Worm (Caenorhabditis elegans) whole organism, L4 larva: ENCODE results near the gene eri-9.

Experiments
- D1046.2 ChIP-seq: fragments of 200-800 bp; sonication (Bioruptor generic); IDR thresholded peaks from 2 replicates; pipeline ENCODE4 v1.3.6; 2022; ENCODE audit warnings: missing genetic modification characterization, missing compliant biosample characterization
- F37D6.2 ChIP-seq: sonication (generic microtip); optimal IDR thresholded peaks from 2 replicates; lab custom pipeline; 2016; ENCODE audit warnings: mild to moderate bottlenecking, missing genetic modification characterization, missing compliant biosample characterization
- F44E2.7 ChIP-seq: fragments of 200-800 bp; sonication (Bioruptor generic); IDR thresholded peaks from 2 replicates; pipeline ENCODE4 v2.1.2; 2022; ENCODE audit warnings: missing genetic modification characterization, missing compliant biosample characterization
- T20F7.1 ChIP-seq: fragments of 200-800 bp; sonication (Bioruptor generic); optimal IDR thresholded peaks from 2 replicates; lab custom pipeline; 2018; ENCODE audit warnings: mild to moderate bottlenecking, missing genetic modification characterization, missing compliant biosample characterization
- T26A8.4 ChIP-seq: fragments of 200-800 bp; sonication (Bioruptor generic); IDR thresholded peaks from 2 replicates; pipeline ENCODE4 v1.3.6; 2022; ENCODE audit warnings: missing genetic modification characterization, missing compliant biosample characterization
- Y105C5A.15 ChIP-seq: fragments of 200-800 bp; sonication (Bioruptor generic); IDR thresholded peaks from 2 replicates; pipeline ENCODE4 v1.3.6; 2022; ENCODE audit warnings: missing genetic modification characterization, missing compliant biosample characterization
- ZK337.2 ChIP-seq: fragments of 200-800 bp; sonication (Bioruptor generic); IDR thresholded peaks from 2 replicates; pipeline ENCODE4 v1.3.6; 2022; ENCODE audit warnings: missing genetic modification reagents, missing genetic modification characterization, missing compliant biosample characterization
- ZK546.5 ChIP-seq, 2 experiments: sonication (generic microtip); optimal IDR thresholded peaks; 2 replicates each; lab custom pipeline; 2017; ENCODE audit warnings: missing biosample characterization in 2 of 2, missing genetic modification characterization in 2 of 2
- aly-2 ChIP-seq: sonication (generic microtip); optimal IDR thresholded peaks from 2 replicates; lab custom pipeline; 2018; ENCODE audit warnings: missing biosample characterization, missing genetic modification characterization
- arid-1 ChIP-seq: fragments of 200-800 bp; sonication (Bioruptor generic); conservative IDR thresholded peaks from 2 replicates; pipeline ENCODE4 v1.3.6; 2022; ENCODE audit warnings: missing genetic modification reagents, missing genetic modification characterization, missing compliant biosample characterization
- ceh-28 ChIP-seq: fragments of 150-350 bp; optimal IDR thresholded peaks from 2 replicates; lab custom pipeline; 2014; ENCODE audit warnings: missing biosample characterization, missing genetic modification reagents, missing genetic modification characterization
- ceh-44 ChIP-seq: fragments of 200-800 bp; sonication (Bioruptor generic); IDR thresholded peaks from 2 replicates; pipeline ENCODE4 v1.3.6; 2022; ENCODE audit warnings: missing genetic modification reagents, missing genetic modification characterization, missing compliant biosample characterization
- cey-2 ChIP-seq: sonication (generic microtip); optimal IDR thresholded peaks from 3 replicates; lab custom pipeline; 2017; ENCODE audit warnings: missing genetic modification characterization, mild to moderate bottlenecking, missing compliant biosample characterization, antibody characterized with exemption, borderline replicate concordance; ENCODE audit not compliant: insufficient read depth
- ctbp-1 ChIP-seq: fragments of 200-800 bp; sonication (Bioruptor generic); IDR thresholded peaks from 2 replicates; pipeline ENCODE4 v1.3.6; 2022; ENCODE audit warnings: missing genetic modification reagents, missing genetic modification characterization, missing compliant biosample characterization
- daf-12 ChIP-seq: fragments of 150-350 bp; optimal IDR thresholded peaks from 2 replicates; lab custom pipeline; 2014; ENCODE audit warnings: missing biosample characterization, missing genetic modification reagents, missing genetic modification characterization
- daf-16 ChIP-seq, 3 experiments: sonication (generic microtip); optimal IDR thresholded peaks; 2 replicates each; lab custom pipeline; 2016 to 2017; ENCODE audit warnings: missing genetic modification characterization in 3 of 3, missing genetic modification reagents in 3 of 3, mild to moderate bottlenecking in 2 of 3, missing compliant biosample characterization in 2 of 3, missing biosample characterization in 1 of 3, moderate library complexity in 1 of 3
- daf-8 ChIP-seq: fragments of 200-800 bp; sonication (Bioruptor generic); IDR thresholded peaks from 2 replicates; pipeline ENCODE4 v1.3.6; 2022; ENCODE audit warnings: missing genetic modification characterization, missing compliant biosample characterization
- dmd-6 ChIP-seq: fragments of 200-800 bp; sonication (Bioruptor generic); IDR thresholded peaks from 2 replicates; pipeline ENCODE4 v1.3.6; 2022; ENCODE audit warnings: missing genetic modification reagents, missing genetic modification characterization, missing compliant biosample characterization
- dmd-8 ChIP-seq: fragments of 200-800 bp; sonication (Bioruptor generic); IDR thresholded peaks from 2 replicates; pipeline ENCODE4 v1.3.6; 2022; ENCODE audit warnings: missing genetic modification characterization, missing compliant biosample characterization
- dpl-1 ChIP-seq: fragments of 150-350 bp; optimal IDR thresholded peaks from 2 replicates; lab custom pipeline; 2014; ENCODE audit warnings: missing biosample characterization, missing genetic modification reagents, missing genetic modification characterization
- dve-1 ChIP-seq: sonication (generic microtip); optimal IDR thresholded peaks from 2 replicates; lab custom pipeline; 2017; ENCODE audit warnings: antibody characterized with exemption, mild to moderate bottlenecking, missing genetic modification characterization, missing compliant biosample characterization; ENCODE audit not compliant: insufficient read depth
- egl-43 ChIP-seq: fragments of 200-800 bp; sonication (Bioruptor generic); IDR thresholded peaks from 2 replicates; pipeline ENCODE4 v1.3.6; 2022; ENCODE audit warnings: missing genetic modification reagents, missing genetic modification characterization, missing compliant biosample characterization
- fkh-10 ChIP-seq: fragments of 150-350 bp; optimal IDR thresholded peaks from 2 replicates; lab custom pipeline; 2014; ENCODE audit warnings: missing biosample characterization, missing genetic modification reagents, missing genetic modification characterization
- gei-8 ChIP-seq: fragments of 200-800 bp; sonication (Bioruptor generic); optimal IDR thresholded peaks from 2 replicates; lab custom pipeline; 2018; ENCODE audit warnings: mild to moderate bottlenecking, missing genetic modification characterization, missing compliant biosample characterization
- hif-1 ChIP-seq, 2 experiments: sonication (generic microtip); optimal IDR thresholded peaks; 2 replicates each; lab custom pipeline; 2016 to 2017; ENCODE audit warnings: missing compliant biosample characterization in 2 of 2, missing genetic modification characterization in 2 of 2, missing genetic modification reagents in 2 of 2, missing genotype in 2 of 2, mild to moderate bottlenecking in 1 of 2
- hlh-11 ChIP-seq: fragments of 200-800 bp; sonication (Bioruptor generic); optimal IDR thresholded peaks from 2 replicates; lab custom pipeline; 2018; ENCODE audit warnings: mild to moderate bottlenecking, missing genetic modification characterization, missing compliant biosample characterization
- lin-13 ChIP-seq: fragments of 150-350 bp; optimal IDR thresholded peaks from 2 replicates; lab custom pipeline; 2014; ENCODE audit warnings: missing biosample characterization, missing genetic modification reagents, missing genetic modification characterization
- lin-15B ChIP-seq: fragments of 150-350 bp; sonication (generic microtip); optimal IDR thresholded peaks from 3 replicates; lab custom pipeline; 2014; ENCODE audit warnings: missing biosample characterization, missing genetic modification characterization
- lin-29 ChIP-seq: fragments of 200-800 bp; sonication (Bioruptor generic); IDR thresholded peaks from 2 replicates; pipeline ENCODE4 v1.3.6; 2022; ENCODE audit warnings: missing genetic modification reagents, missing genetic modification characterization, missing compliant biosample characterization
- lin-38 ChIP-seq: fragments of 200-800 bp; sonication (Bioruptor generic); IDR thresholded peaks from 2 replicates; pipeline ENCODE4 v1.3.6; 2022; ENCODE audit warnings: missing genetic modification reagents, missing genetic modification characterization, missing compliant biosample characterization
- lsy-2 ChIP-seq, 2 experiments: fragments of 150-350 bp in 1 of 2; sonication (generic microtip) in 1 of 2; optimal IDR thresholded peaks; 2 replicates each; lab custom pipeline; 2014 to 2017; ENCODE audit warnings: missing biosample characterization in 2 of 2, missing genetic modification characterization in 2 of 2
- mdl-1 ChIP-seq, 2 experiments: fragments of 150-350 bp in 1 of 2; sonication (generic microtip) in 1 of 2; optimal IDR thresholded peaks; 2 replicates each; lab custom pipeline; 2014 to 2017; ENCODE audit warnings: missing biosample characterization in 2 of 2, missing genetic modification characterization in 2 of 2
- mes-2 ChIP-seq: sonication (generic microtip); optimal IDR thresholded peaks from 2 replicates; lab custom pipeline; 2016; ENCODE audit warnings: missing genotype, mild to moderate bottlenecking, missing genetic modification characterization, missing compliant biosample characterization; ENCODE audit not compliant: poor library complexity, severe bottlenecking
- mxl-2 ChIP-seq: fragments of 200-800 bp; sonication (Bioruptor generic); conservative IDR thresholded peaks from 2 replicates; pipeline ENCODE4 v1.3.6; 2022; ENCODE audit warnings: missing genetic modification reagents, missing genetic modification characterization, missing compliant biosample characterization
- nhr-11 ChIP-seq: fragments of 150-350 bp; optimal IDR thresholded peaks from 2 replicates; lab custom pipeline; 2014; ENCODE audit warnings: missing biosample characterization, missing genetic modification characterization
- nhr-111 ChIP-seq: fragments of 200-800 bp; sonication (Bioruptor generic); optimal IDR thresholded peaks from 2 replicates; lab custom pipeline; 2018; ENCODE audit warnings: mild to moderate bottlenecking, missing genetic modification characterization, missing compliant biosample characterization
- nhr-25 ChIP-seq: sonication (generic microtip); optimal IDR thresholded peaks from 2 replicates; lab custom pipeline; 2017; ENCODE audit warnings: missing genetic modification characterization, mild to moderate bottlenecking, missing compliant biosample characterization, antibody characterized with exemption, moderate library complexity, borderline replicate concordance; ENCODE audit not compliant: insufficient read depth
- nhr-6 ChIP-seq: fragments of 150-350 bp; optimal IDR thresholded peaks from 2 replicates; lab custom pipeline; 2014; ENCODE audit warnings: missing biosample characterization, missing genetic modification characterization
- nhr-76 ChIP-seq: fragments of 150-350 bp; optimal IDR thresholded peaks from 2 replicates; lab custom pipeline; 2014; ENCODE audit warnings: missing biosample characterization, missing genetic modification characterization
- nhr-77 ChIP-seq: fragments of 150-350 bp; optimal IDR thresholded peaks from 2 replicates; lab custom pipeline; 2014; ENCODE audit warnings: missing biosample characterization, missing genetic modification characterization
- php-3 ChIP-seq: fragments of 200-800 bp; sonication (Bioruptor generic); IDR thresholded peaks from 2 replicates; pipeline ENCODE4 v1.3.6; 2022; ENCODE audit warnings: missing genetic modification reagents, missing genetic modification characterization, missing compliant biosample characterization
- saeg-2 ChIP-seq: fragments of 200-800 bp; sonication (Bioruptor generic); IDR thresholded peaks from 2 replicates; pipeline ENCODE4 v1.3.6; 2022; ENCODE audit warnings: missing genetic modification reagents, missing genetic modification characterization, missing compliant biosample characterization
- sdz-12 ChIP-seq: fragments of 200-800 bp; sonication (Bioruptor generic); optimal IDR thresholded peaks from 2 replicates; lab custom pipeline; 2018; ENCODE audit warnings: mild to moderate bottlenecking, missing genetic modification characterization, missing compliant biosample characterization
- set-16 ChIP-seq: fragments of 200-800 bp; sonication (Bioruptor generic); IDR thresholded peaks from 2 replicates; pipeline ENCODE4 v1.3.6; 2022; ENCODE audit warnings: missing genetic modification reagents, missing genetic modification characterization, missing compliant biosample characterization
- skn-1 ChIP-seq: fragments of 150-350 bp; optimal IDR thresholded peaks from 2 replicates; lab custom pipeline; 2014; ENCODE audit warnings: missing biosample characterization, missing genetic modification characterization
- snpc-4 ChIP-seq: fragments of 150-350 bp; optimal IDR thresholded peaks from 2 replicates; lab custom pipeline; 2014; ENCODE audit warnings: missing biosample characterization, missing genetic modification characterization
- spr-1 ChIP-seq: sonication (generic microtip); optimal IDR thresholded peaks from 2 replicates; lab custom pipeline; 2016; ENCODE audit warnings: mild to moderate bottlenecking, missing genetic modification characterization, missing compliant biosample characterization
- unc-39 ChIP-seq: sonication (generic microtip); optimal IDR thresholded peaks from 2 replicates; lab custom pipeline; 2017; ENCODE audit warnings: missing biosample characterization, missing genetic modification characterization
- ztf-7 ChIP-seq: fragments of 150-350 bp; optimal IDR thresholded peaks from 2 replicates; lab custom pipeline; 2014; ENCODE audit warnings: missing biosample characterization, missing genetic modification characterization

Gene eri-9

DNA sequence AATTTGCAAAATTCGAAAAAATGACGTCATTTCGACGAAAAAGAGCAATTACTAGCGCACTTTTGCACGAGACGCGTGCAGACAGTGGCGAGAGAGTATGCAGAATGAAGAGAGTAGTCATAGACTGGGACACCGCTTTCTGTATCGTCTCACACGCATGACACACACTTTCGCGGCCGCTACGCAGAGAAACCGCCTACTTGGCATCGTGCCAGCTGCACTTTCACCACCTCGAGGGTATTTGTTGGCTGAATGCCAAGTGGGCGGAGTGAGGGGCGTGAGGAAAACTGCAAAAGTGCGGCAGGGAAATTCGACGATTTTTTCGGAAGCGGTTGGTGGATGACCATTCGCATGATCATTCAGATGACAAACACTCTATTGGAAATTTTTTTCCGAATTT is 32.5 kb upstream of the eri-9 start (continued):
- TF ChIP-seq mdl-1 (tag; optimal IDR thresholded peaks at IDR 0.05; lab: Kevin White, UChicago) (peak; percentile 79 to 99), snpc-4 (peak; percentile 12), mxl-2 (GFP tag; lab: Robert Waterston, UW) (peak; percentile 88), ztf-7 (tag; lab: Kevin White, UChicago) (peak; percentile 74), dmd-8 (GFP tag; lab: Robert Waterston, UW) (peak; percentile 58; the same call in 1 of the 2 replicates), aly-2 (tag; lab: Kevin White, UChicago) (no peak), egl-43 (GFP tag; lab: Robert Waterston, UW) (peak; percentile 98), lin-13 (GFP tag; lab: Kevin White, UChicago) (peak; percentile 97), ZK546.5 (tag; optimal IDR thresholded peaks at IDR 0.05; lab: Kevin White, UChicago) (peak in 1 of 2 experiments; percentile 59), dve-1 (tag; lab: Kevin White, UChicago) (peak; percentile 100), spr-1 (tag; lab: Kevin White, UChicago) (peak; percentile 96), nhr-76 (tag; lab: Kevin White, UChicago) (peak; percentile 83), hif-1 (tag; optimal IDR thresholded peaks at IDR 0.05; lab: Kevin White, UChicago) (peak; percentile 94 to 97), php-3 (GFP tag; lab: Robert Waterston, UW) (peak; percentile 97), fkh-10 (GFP tag; lab: Kevin White, UChicago) (peak; percentile 99), daf-16 (GFP tag; optimal IDR thresholded peaks at IDR 0.05; lab: Kevin White, UChicago) (peak; percentile 78 to 97), daf-16 (tag; optimal IDR thresholded peaks at IDR 0.05; lab: Kevin White, UChicago) (peak; percentile 65), cey-2 (peak; percentile 9), gei-8 (GFP tag; lab: Kevin White, UChicago) (peak; percentile 99), nhr-77 (tag; lab: Kevin White, UChicago) (peak; percentile 96), T26A8.4 (GFP tag; lab: Robert Waterston, UW) (peak; percentile 98), skn-1 (tag; lab: Kevin White, UChicago) (peak; percentile 64), nhr-111 (peak; percentile 57), nhr-6 (peak; percentile 97), dmd-6 (GFP tag; lab: Robert Waterston, UW) (peak; percentile 100), nhr-11 (tag; lab: Kevin White, UChicago) (peak; percentile 99), ceh-28 (peak; percentile 36), sdz-12 (GFP tag; lab: Kevin White, UChicago) (peak; percentile 95), hlh-11 (tag; lab: Kevin White, UChicago) (peak; percentile 100), arid-1 (GFP tag; lab: Robert Waterston, UW) (peak; percentile 95), D1046.2 (GFP tag; lab: Robert Waterston, UW) (peak; percentile 93), daf-12 (no peak), lsy-2 (tag; optimal IDR thresholded peaks at IDR 0.05; lab: Kevin White, UChicago) (peak; percentile 93 to 97), lin-29 (peak; percentile 94), lin-15B (peak; percentile 71), ZK337.2 (GFP tag; lab: Robert Waterston, UW) (peak; percentile 81; the same call in 1 of the 2 replicates), T20F7.1 (GFP tag; lab: Kevin White, UChicago) (peak; percentile 95), F44E2.7 (peak; percentile 84; the same call in 1 of the 2 replicates), ceh-44 (GFP tag; lab: Robert Waterston, UW) (peak; percentile 58; the same call in 1 of the 2 replicates), nhr-25 (peak; percentile 98), set-16 (GFP tag; lab: Robert Waterston, UW) (peak; percentile 96), daf-8 (GFP tag; lab: Robert Waterston, UW) (peak; percentile 94; the same call in 1 of the 2 replicates), unc-39 (tag; lab: Kevin White, UChicago) (peak; percentile 90), saeg-2 (GFP tag; lab: Robert Waterston, UW) (peak; percentile 100), mes-2 (peak; percentile 94), F37D6.2 (tag; lab: Kevin White, UChicago) (peak; percentile 97), ctbp-1 (GFP tag; lab: Robert Waterston, UW) (peak; percentile 99), Y105C5A.15 (no peak), lin-38 (peak; percentile 94), dpl-1 (GFP tag; lab: Kevin White, UChicago) (peak; percentile 93)
